Fruit fly (Drosophila melanogaster) whole organism, embryonic: ENCODE data around the gene Atx-1.

Source experiments
- BEAF-32 ChIP-seq: fragments of 200-800 bp; sonication (Bioruptor generic); optimal IDR thresholded peaks from 3 replicates; lab custom pipeline; 2017; ENCODE audit warnings: missing biosample characterization, missing genetic modification characterization, mild to moderate bottlenecking, moderate library complexity, missing genetic modification reagents
- CG12769 ChIP-seq: fragments of 200-800 bp; sonication (Bioruptor generic); optimal IDR thresholded peaks from 2 replicates; lab custom pipeline; 2019; ENCODE audit warnings: missing biosample characterization, mild to moderate bottlenecking, missing genetic modification characterization, moderate library complexity
- CG13894 ChIP-seq: fragments of 200-800 bp; sonication (Bioruptor generic); optimal IDR thresholded peaks from 3 replicates; lab custom pipeline; 2018; ENCODE audit warnings: missing biosample characterization, mild to moderate bottlenecking, missing genetic modification characterization, moderate library complexity
- CG15479 ChIP-seq: fragments of 200-800 bp; sonication (Bioruptor generic); optimal IDR thresholded peaks from 3 replicates; lab custom pipeline; 2019; ENCODE audit warnings: missing biosample characterization, mild to moderate bottlenecking, missing genetic modification characterization, moderate library complexity
- CG1603 ChIP-seq: fragments of 200-800 bp; sonication (Bioruptor generic); optimal IDR thresholded peaks from 2 replicates; lab custom pipeline; 2019; ENCODE audit warnings: missing biosample characterization, mild to moderate bottlenecking, missing genetic modification characterization, moderate library complexity
- CG17829 ChIP-seq: fragments of 200-800 bp; optimal IDR thresholded peaks from 2 replicates; lab custom pipeline; 2019; ENCODE audit warnings: missing biosample characterization, mild to moderate bottlenecking, missing genetic modification characterization, moderate library complexity
- CG1832 ChIP-seq: fragments of 200-800 bp; sonication (Bioruptor generic); optimal IDR thresholded peaks from 2 replicates; lab custom pipeline; 2017; ENCODE audit warnings: missing biosample characterization, mild to moderate bottlenecking, missing genetic modification characterization, inconsistent platforms
- CG18599 ChIP-seq: fragments of 200-800 bp; sonication (Bioruptor generic); optimal IDR thresholded peaks from 3 replicates; lab custom pipeline; 2017; ENCODE audit warnings: missing biosample characterization, missing genetic modification characterization, mild to moderate bottlenecking, moderate library complexity, missing genetic modification reagents
- CG18764 ChIP-seq: fragments of 200-800 bp; sonication (Bioruptor generic); optimal IDR thresholded peaks from 3 replicates; lab custom pipeline; 2016; ENCODE audit warnings: missing biosample characterization, missing genetic modification characterization
- CG2199 ChIP-seq: fragments of 200-800 bp; sonication (Bioruptor generic); IDR thresholded peaks from 3 replicates; pipeline ENCODE4 v1.3.6; 2022; ENCODE audit warnings: missing biosample characterization, missing genetic modification characterization
- CG4328 ChIP-seq: fragments of 200-800 bp; sonication (Bioruptor generic); optimal IDR thresholded peaks from 3 replicates; lab custom pipeline; 2017; ENCODE audit warnings: missing biosample characterization, missing genetic modification reagents, missing genetic modification characterization
- CG4707 ChIP-seq: fragments of 200-800 bp; sonication (Bioruptor generic); optimal IDR thresholded peaks from 2 replicates; lab custom pipeline; 2018; ENCODE audit warnings: missing biosample characterization, mild to moderate bottlenecking, missing genetic modification characterization, moderate library complexity
- CG5180 ChIP-seq: fragments of 200-800 bp; sonication (Bioruptor generic); optimal IDR thresholded peaks from 3 replicates; lab custom pipeline; 2017; ENCODE audit warnings: missing biosample characterization, missing genetic modification characterization, mild to moderate bottlenecking, moderate library complexity, missing genetic modification reagents
- CG6654 ChIP-seq: fragments of 200-800 bp; sonication (Bioruptor generic); optimal IDR thresholded peaks from 2 replicates; lab custom pipeline; 2017; ENCODE audit warnings: missing biosample characterization, mild to moderate bottlenecking, missing genetic modification characterization
- CG8089 ChIP-seq: fragments of 200-800 bp; sonication (Bioruptor generic); optimal IDR thresholded peaks from 3 replicates; lab custom pipeline; 2016; ENCODE audit warnings: missing biosample characterization, missing genetic modification characterization
- CG8290 ChIP-seq, 3 experiments: fragments of 200-800 bp; sonication (Bioruptor generic); optimal IDR thresholded peaks; 2 replicates each; lab custom pipeline; 2016 to 2019; ENCODE audit warnings: missing biosample characterization in 3 of 3, missing genetic modification characterization in 3 of 3, mild to moderate bottlenecking in 2 of 3, moderate library complexity in 1 of 3
- CG8388 ChIP-seq: fragments of 200-800 bp; sonication (Bioruptor generic); optimal IDR thresholded peaks from 2 replicates; lab custom pipeline; 2019; ENCODE audit warnings: missing biosample characterization, mild to moderate bottlenecking, missing genetic modification characterization, moderate library complexity
- CG8478 ChIP-seq: fragments of >200 bp; optimal IDR thresholded peaks from 2 replicates; lab custom pipeline; 2018
- Deaf1 ChIP-seq: fragments of 200-800 bp; optimal IDR thresholded peaks from 3 replicates; lab custom pipeline; 2019; ENCODE audit warnings: missing biosample characterization, mild to moderate bottlenecking, missing genetic modification characterization, moderate library complexity
- Dip3 ChIP-seq: fragments of 200-800 bp; sonication (Bioruptor generic); optimal IDR thresholded peaks from 3 replicates; lab custom pipeline; 2016; ENCODE audit warnings: missing biosample characterization, missing genetic modification characterization
- GATAe ChIP-seq: fragments of 200-800 bp; sonication (Bioruptor generic); conservative IDR thresholded peaks from 2 replicates; pipeline ENCODE4 v1.3.6; 2022; ENCODE audit warnings: missing biosample characterization, missing genetic modification characterization
- Kr ChIP-seq: fragments of 200-800 bp; sonication (Bioruptor generic); optimal IDR thresholded peaks from 2 replicates; lab custom pipeline; 2017; ENCODE audit warnings: missing biosample characterization, mild to moderate bottlenecking, missing genetic modification characterization
- Nf-YC ChIP-seq: fragments of 200-800 bp; optimal IDR thresholded peaks from 3 replicates; lab custom pipeline; 2019; ENCODE audit warnings: missing biosample characterization, mild to moderate bottlenecking, missing genetic modification characterization, moderate library complexity
- abd-A ChIP-seq: fragments of 200-800 bp; sonication (Bioruptor generic); optimal IDR thresholded peaks from 3 replicates; lab custom pipeline; 2019; ENCODE audit warnings: missing biosample characterization, mild to moderate bottlenecking, missing genetic modification characterization, moderate library complexity
- br ChIP-seq: fragments of >200 bp; optimal IDR thresholded peaks from 2 replicates; lab custom pipeline; 2017
- caup ChIP-seq: fragments of 200-800 bp; sonication (Bioruptor generic); optimal IDR thresholded peaks from 3 replicates; lab custom pipeline; 2017; ENCODE audit warnings: missing biosample characterization, mild to moderate bottlenecking, missing genetic modification characterization, moderate library complexity; ENCODE audit not compliant: severe bottlenecking
- ci ChIP-seq: fragments of 200-800 bp; sonication (Bioruptor generic); IDR thresholded peaks from 3 replicates; pipeline ENCODE4 v1.3.6; 2022; ENCODE audit warnings: missing biosample characterization, missing genetic modification characterization
- crol ChIP-seq: fragments of 200-800 bp; sonication (Bioruptor generic); IDR thresholded peaks from 2 replicates; pipeline ENCODE4 v1.3.6; 2022; ENCODE audit warnings: missing biosample characterization, missing genetic modification characterization
- disco-r ChIP-seq: fragments of 200-800 bp; sonication (Bioruptor generic); optimal IDR thresholded peaks from 2 replicates; lab custom pipeline; 2016; ENCODE audit warnings: missing biosample characterization, missing genetic modification characterization
- gce ChIP-seq: fragments of 200-800 bp; sonication (Bioruptor generic); IDR thresholded peaks from 3 replicates; pipeline ENCODE4 v1.3.6; 2022; ENCODE audit warnings: missing biosample characterization, missing genetic modification characterization
- gsb-n ChIP-seq: fragments of 200-800 bp; sonication (Bioruptor generic); optimal IDR thresholded peaks from 3 replicates; lab custom pipeline; 2018; ENCODE audit warnings: missing biosample characterization, mild to moderate bottlenecking, missing genetic modification characterization
- her ChIP-seq: fragments of 200-800 bp; sonication (Bioruptor generic); optimal IDR thresholded peaks from 2 replicates; lab custom pipeline; 2016; ENCODE audit warnings: missing biosample characterization, missing genetic modification characterization
- insv ChIP-seq, 2 experiments: fragments of 200-800 bp; sonication (Bioruptor generic); optimal IDR thresholded peaks; 3 replicates each; lab custom pipeline; 2016 to 2018; ENCODE audit warnings: missing biosample characterization in 2 of 2, missing genetic modification characterization in 2 of 2
- kni ChIP-seq: fragments of 200-800 bp; sonication (Bioruptor generic); optimal IDR thresholded peaks from 3 replicates; lab custom pipeline; 2017; ENCODE audit warnings: mild to moderate bottlenecking, missing biosample characterization, missing genetic modification reagents, missing genetic modification characterization
- nerfin-1 ChIP-seq: fragments of 200-800 bp; sonication (Bioruptor generic); optimal IDR thresholded peaks from 3 replicates; lab custom pipeline; 2019; ENCODE audit warnings: missing biosample characterization, mild to moderate bottlenecking, missing genetic modification characterization, moderate library complexity
- p53 ChIP-seq: fragments of 200-800 bp; sonication (Bioruptor generic); optimal IDR thresholded peaks from 2 replicates; lab custom pipeline; 2016; ENCODE audit warnings: missing biosample characterization, missing genetic modification characterization
- pita ChIP-seq: fragments of 200-800 bp; sonication (Bioruptor generic); optimal IDR thresholded peaks from 2 replicates; lab custom pipeline; 2017; ENCODE audit warnings: missing biosample characterization, mild to moderate bottlenecking, missing genetic modification characterization
- pros ChIP-seq: fragments of 200-800 bp; sonication (Bioruptor generic); optimal IDR thresholded peaks from 3 replicates; lab custom pipeline; 2019; ENCODE audit warnings: missing biosample characterization, mild to moderate bottlenecking, missing genetic modification characterization, moderate library complexity
- psq ChIP-seq: fragments of 200-800 bp; sonication (Bioruptor generic); optimal IDR thresholded peaks from 2 replicates; lab custom pipeline; 2017; ENCODE audit warnings: missing biosample characterization, missing genetic modification characterization
- rib ChIP-seq: fragments of 200-800 bp; sonication (Bioruptor generic); IDR thresholded peaks from 2 replicates; pipeline ENCODE4 v1.3.6; 2022; ENCODE audit warnings: missing biosample characterization, missing genetic modification characterization
- row ChIP-seq: fragments of 200-800 bp; sonication (Bioruptor generic); IDR thresholded peaks from 3 replicates; pipeline ENCODE4 v1.3.6; 2022; ENCODE audit warnings: missing biosample characterization, missing genetic modification characterization
- sug ChIP-seq: fragments of 200-800 bp; optimal IDR thresholded peaks from 2 replicates; lab custom pipeline; 2019; ENCODE audit warnings: missing biosample characterization, mild to moderate bottlenecking, missing genetic modification characterization, moderate library complexity
- tap ChIP-seq: fragments of 200-800 bp; optimal IDR thresholded peaks from 3 replicates; lab custom pipeline; 2019; ENCODE audit warnings: missing biosample characterization, mild to moderate bottlenecking, missing genetic modification characterization, moderate library complexity
- tgo ChIP-seq: fragments of 200-800 bp; sonication (Bioruptor generic); IDR thresholded peaks from 3 replicates; pipeline ENCODE4 v1.3.6; 2022; ENCODE audit warnings: missing biosample characterization, missing genetic modification characterization
- tin ChIP-seq: fragments of 200-800 bp; sonication (Bioruptor generic); optimal IDR thresholded peaks from 3 replicates; lab custom pipeline; 2016; ENCODE audit warnings: missing biosample characterization, missing genetic modification characterization
- tll ChIP-seq, 2 experiments: fragments of 200-800 bp in 1 of 2; fragments of >200 bp in 1 of 2; sonication (Bioruptor generic) in 1 of 2; optimal IDR thresholded peaks; 2 replicates each; lab custom pipeline; 2017 to 2019; ENCODE audit warnings: missing biosample characterization in 2 of 2, missing genetic modification characterization in 2 of 2, mild to moderate bottlenecking in 1 of 2, moderate library complexity in 1 of 2
- ttk ChIP-seq: fragments of 200-800 bp; sonication (Bioruptor generic); IDR thresholded peaks from 2 replicates; pipeline ENCODE4 v2.1.2; 2022; ENCODE audit warnings: missing biosample characterization, missing genetic modification characterization
- twi ChIP-seq: fragments of 200-800 bp; optimal IDR thresholded peaks from 2 replicates; lab custom pipeline; 2019; ENCODE audit warnings: missing biosample characterization, mild to moderate bottlenecking, missing genetic modification characterization, moderate library complexity
- vvl ChIP-seq: fragments of 200-800 bp; sonication (Bioruptor generic); IDR thresholded peaks from 2 replicates; pipeline ENCODE4 v1.3.6; 2022; ENCODE audit warnings: missing biosample characterization, missing genetic modification characterization
- yki ChIP-seq: fragments of >200 bp; optimal IDR thresholded peaks from 3 replicates; lab custom pipeline; 2018

The Atx-1 gene

dm6 chrX:6866040-6866439 lies 43.0 kb downstream of the Atx-1 start (continued):
- TF ChIP-seq Kr (GFP tag; lab: Kevin White, UChicago) (no peak), CG17829 (tag; lab: Kevin White, UChicago) (peak; percentile 27), crol (peak; percentile 87), pita (GFP tag; lab: Kevin White, UChicago) (no peak), br (no peak), caup (GFP tag; lab: Kevin White, UChicago) (peak; percentile 7), CG4707 (GFP tag; lab: Kevin White, UChicago) (peak; percentile 7), CG8388 (GFP tag; lab: Kevin White, UChicago) (no peak), CG12769 (tag; lab: Kevin White, UChicago) (peak; percentile 64), abd-A (tag; lab: Kevin White, UChicago) (peak; percentile 65), tin (GFP tag; lab: Kevin White, UChicago) (no peak), BEAF-32 (GFP tag; lab: Kevin White, UChicago) (no peak), psq (GFP tag; lab: Kevin White, UChicago) (peak; percentile 45), GATAe (GFP tag; lab: Robert Waterston, UW) (no peak), insv (GFP tag; optimal IDR thresholded peaks at IDR 0.05; lab: Kevin White, UChicago) (no peak), CG5180 (GFP tag; lab: Kevin White, UChicago) (peak; percentile 31), CG18764 (GFP tag; lab: Kevin White, UChicago) (no peak), disco-r (no peak), twi (tag; lab: Kevin White, UChicago) (peak; percentile 55), CG6654 (GFP tag; lab: Kevin White, UChicago) (no peak), tgo (GFP tag; lab: Robert Waterston, UW) (no peak), CG1832 (peak; percentile 77), sug (tag; lab: Kevin White, UChicago) (peak; percentile 16), pros (peak; percentile 77), kni (GFP tag; lab: Kevin White, UChicago) (peak; percentile 86), ci (GFP tag; lab: Robert Waterston, UW) (peak; percentile 43; the same call in 1 of the 3 replicates), Dip3 (GFP tag; lab: Kevin White, UChicago) (no peak), CG4328 (peak; percentile 38), row (GFP tag; lab: Robert Waterston, UW) (0 out of 3 replicates have a peak, but pooled peaks have one; percentile 17), CG15479 (GFP tag; lab: Kevin White, UChicago) (peak; percentile 36), Deaf1 (tag; lab: Kevin White, UChicago) (peak; percentile 94), gsb-n (peak; percentile 17), ttk (no peak), yki (lab: Kevin White, UChicago) (no peak), CG18599 (peak; percentile 55), CG1603 (peak; percentile 10), CG8290 (GFP tag; optimal IDR thresholded peaks at IDR 0.05; lab: Kevin White, UChicago) (peak; percentile 38), CG8290 (tag; optimal IDR thresholded peaks at IDR 0.05; lab: Kevin White, UChicago) (peak; percentile 55 to 82), nerfin-1 (tag; lab: Kevin White, UChicago) (peak; percentile 21), tll (GFP tag; optimal IDR thresholded peaks at IDR 0.05; lab: Kevin White, UChicago) (no peak), CG2199 (GFP tag; lab: Robert Waterston, UW) (0 out of 3 replicates have a peak, but pooled peaks have one; percentile 61), Nf-YC (tag; lab: Kevin White, UChicago) (peak; percentile 44), CG8089 (no peak), tap (tag; lab: Kevin White, UChicago) (peak; percentile 26), rib (GFP tag; lab: Robert Waterston, UW) (peak; percentile 63), her (GFP tag; lab: Kevin White, UChicago) (no peak), p53 (GFP tag; lab: Kevin White, UChicago) (peak; percentile 97), CG8478 (lab: Kevin White, UChicago) (peak; percentile 89), CG13894 (tag; lab: Kevin White, UChicago) (peak; percentile 86), vvl (GFP tag; lab: Robert Waterston, UW) (peak; percentile 21; the same call in 1 of the 2 replicates), gce (GFP tag; lab: Robert Waterston, UW) (no peak)
